Fruit fly (Drosophila melanogaster) whole organism, embryonic: ENCODE results near the gene CG34278.

Experiments
- Abd-B ChIP-seq: fragments of 200-800 bp; sonication (Bioruptor generic); optimal IDR thresholded peaks from 2 replicates; lab custom pipeline; 2018; ENCODE audit warnings: missing biosample characterization, mild to moderate bottlenecking, missing genetic modification characterization, moderate library complexity
- Aef1 ChIP-seq: fragments of 200-800 bp; sonication (Bioruptor generic); IDR thresholded peaks from 3 replicates; pipeline ENCODE4 v1.3.6; 2022; ENCODE audit warnings: missing biosample characterization, missing genetic modification characterization
- B-H2 ChIP-seq: fragments of 200-800 bp; sonication (Bioruptor generic); optimal IDR thresholded peaks from 2 replicates; lab custom pipeline; 2018; ENCODE audit warnings: missing biosample characterization, mild to moderate bottlenecking, missing genetic modification characterization
- CG11085 ChIP-seq: fragments of 200-800 bp; sonication (Bioruptor generic); IDR thresholded peaks from 2 replicates; pipeline ENCODE4 v1.3.6; 2022; ENCODE audit warnings: missing biosample characterization, missing genetic modification characterization
- CG12942 ChIP-seq: fragments of 200-800 bp; sonication (Bioruptor generic); optimal IDR thresholded peaks from 3 replicates; lab custom pipeline; 2016; ENCODE audit warnings: missing biosample characterization, missing genetic modification characterization
- CG13287 ChIP-seq: fragments of 200-800 bp; sonication (Bioruptor generic); IDR thresholded peaks from 2 replicates; pipeline ENCODE4 v1.3.6; 2022; ENCODE audit warnings: missing biosample characterization, missing genetic modification characterization; ENCODE audit not compliant: partially characterized antibody
- CG14050 ChIP-seq: fragments of 200-800 bp; sonication (Bioruptor generic); IDR thresholded peaks from 3 replicates; pipeline ENCODE4 v1.3.6; 2022; ENCODE audit warnings: missing biosample characterization, missing genetic modification characterization
- CG17802 ChIP-seq: fragments of 200-800 bp; sonication (Bioruptor generic); optimal IDR thresholded peaks from 2 replicates; lab custom pipeline; 2018; ENCODE audit warnings: missing biosample characterization, mild to moderate bottlenecking, missing genetic modification characterization, moderate library complexity
- CG18011 ChIP-seq: fragments of 200-800 bp; sonication (Bioruptor generic); optimal IDR thresholded peaks from 2 replicates; lab custom pipeline; 2017; ENCODE audit warnings: missing biosample characterization, missing genetic modification characterization, mild to moderate bottlenecking, moderate library complexity, missing genotype
- CG3163 ChIP-seq: fragments of 200-800 bp; sonication (Bioruptor generic); optimal IDR thresholded peaks from 3 replicates; lab custom pipeline; 2016; ENCODE audit warnings: missing biosample characterization, missing genetic modification characterization
- CG32767 ChIP-seq: fragments of 200-800 bp; sonication (Bioruptor generic); IDR thresholded peaks from 2 replicates; pipeline ENCODE4 v1.3.6; 2022; ENCODE audit warnings: missing biosample characterization, missing genetic modification characterization
- CG32772 ChIP-seq: fragments of 200-800 bp; sonication (Bioruptor generic); IDR thresholded peaks from 2 replicates; pipeline ENCODE4 v1.3.6; 2022; ENCODE audit warnings: missing biosample characterization, missing genetic modification characterization
- CG33213 ChIP-seq: fragments of 200-800 bp; sonication (Bioruptor generic); optimal IDR thresholded peaks from 3 replicates; lab custom pipeline; 2016; ENCODE audit warnings: missing biosample characterization, missing genetic modification characterization
- CG34376 ChIP-seq: fragments of 200-800 bp; sonication (Bioruptor generic); optimal IDR thresholded peaks from 2 replicates; lab custom pipeline; 2018; ENCODE audit warnings: missing biosample characterization, mild to moderate bottlenecking, missing genetic modification characterization
- CG43689 ChIP-seq: fragments of 200-800 bp; sonication (Bioruptor generic); IDR thresholded peaks from 2 replicates; pipeline ENCODE4 v1.3.6; 2022; ENCODE audit warnings: missing biosample characterization, missing genetic modification characterization
- CG4404 ChIP-seq: fragments of 200-800 bp; sonication (Bioruptor generic); IDR thresholded peaks from 2 replicates; pipeline ENCODE4 v1.3.6; 2022; ENCODE audit warnings: missing biosample characterization, missing genetic modification characterization
- CG5180 ChIP-seq: fragments of 200-800 bp; sonication (Bioruptor generic); optimal IDR thresholded peaks from 3 replicates; lab custom pipeline; 2017; ENCODE audit warnings: missing biosample characterization, missing genetic modification characterization, mild to moderate bottlenecking, moderate library complexity, missing genetic modification reagents
- CG7271 ChIP-seq: fragments of 200-800 bp; sonication (Bioruptor generic); optimal IDR thresholded peaks from 2 replicates; lab custom pipeline; 2018; ENCODE audit warnings: missing biosample characterization, mild to moderate bottlenecking, missing genetic modification characterization, moderate library complexity
- D ChIP-seq, 2 experiments: fragments of 200-800 bp in 1 of 2; fragments of >200 bp in 1 of 2; sonication (Bioruptor generic) in 1 of 2; optimal IDR thresholded peaks; 2 replicates in 1 of 2; 3 replicates in 1 of 2; lab custom pipeline; 2017; ENCODE audit warnings: mild to moderate bottlenecking in 1 of 2, missing biosample characterization in 1 of 2, missing genetic modification characterization in 1 of 2, missing genetic modification reagents in 1 of 2
- D19A ChIP-seq: fragments of 200-800 bp; optimal IDR thresholded peaks from 3 replicates; lab custom pipeline; 2019; ENCODE audit warnings: missing biosample characterization, mild to moderate bottlenecking, missing genetic modification characterization, moderate library complexity
- D19B ChIP-seq: fragments of 200-800 bp; sonication (Bioruptor generic); optimal IDR thresholded peaks from 2 replicates; lab custom pipeline; 2017; ENCODE audit warnings: missing biosample characterization, mild to moderate bottlenecking, missing genetic modification characterization
- Dll ChIP-seq: fragments of 200-800 bp; sonication (Bioruptor generic); IDR thresholded peaks from 4 replicates; pipeline ENCODE4 v1.3.6; 2022; ENCODE audit warnings: missing biosample characterization, missing genetic modification characterization; ENCODE audit not compliant: partially characterized antibody
- Elba2 ChIP-seq: fragments of 200-800 bp; sonication (Bioruptor generic); optimal IDR thresholded peaks from 3 replicates; lab custom pipeline; 2016; ENCODE audit warnings: missing biosample characterization, missing genetic modification characterization
- Gug ChIP-seq: fragments of 200-800 bp; sonication (Bioruptor generic); IDR thresholded peaks from 4 replicates; pipeline ENCODE4 v1.3.6; 2022; ENCODE audit warnings: missing biosample characterization, missing genetic modification characterization
- Myb ChIP-seq: fragments of 200-800 bp; sonication (Bioruptor generic); optimal IDR thresholded peaks from 2 replicates; lab custom pipeline; 2016; ENCODE audit warnings: missing biosample characterization, missing genetic modification characterization
- Poxn ChIP-seq: fragments of 200-800 bp; sonication (Bioruptor generic); IDR thresholded peaks from 2 replicates; pipeline ENCODE4 v1.3.6; 2022; ENCODE audit warnings: missing biosample characterization, missing genetic modification characterization
- Ptx1 ChIP-seq: fragments of 200-800 bp; sonication (Bioruptor generic); IDR thresholded peaks from 2 replicates; pipeline ENCODE4 v1.3.6; 2022; ENCODE audit warnings: missing biosample characterization, missing genetic modification characterization
- Ravus ChIP-seq: fragments of 200-800 bp; sonication (Bioruptor generic); IDR thresholded peaks from 2 replicates; pipeline ENCODE4 v1.3.6; 2022; ENCODE audit warnings: missing biosample characterization, missing genetic modification characterization
- Sox100B ChIP-seq: fragments of 200-800 bp; sonication (Bioruptor generic); optimal IDR thresholded peaks from 3 replicates; lab custom pipeline; 2018; ENCODE audit warnings: missing biosample characterization, mild to moderate bottlenecking, missing genetic modification characterization
- crol ChIP-seq: fragments of 200-800 bp; sonication (Bioruptor generic); IDR thresholded peaks from 2 replicates; pipeline ENCODE4 v1.3.6; 2022; ENCODE audit warnings: missing biosample characterization, missing genetic modification characterization
- crp ChIP-seq, 2 experiments: fragments of 200-800 bp; sonication (Bioruptor generic); optimal IDR thresholded peaks; 2 replicates in 1 of 2; 3 replicates in 1 of 2; lab custom pipeline; 2017; ENCODE audit warnings: missing biosample characterization in 2 of 2, missing genetic modification characterization in 2 of 2, mild to moderate bottlenecking in 1 of 2, moderate library complexity in 1 of 2
- ham ChIP-seq: fragments of 200-800 bp; sonication (Bioruptor generic); IDR thresholded peaks from 2 replicates; pipeline ENCODE4 v1.3.6; 2022; ENCODE audit warnings: missing biosample characterization, missing genetic modification characterization
- jing ChIP-seq: fragments of 200-800 bp; sonication (Bioruptor generic); optimal IDR thresholded peaks from 2 replicates; lab custom pipeline; 2018; ENCODE audit warnings: missing biosample characterization, mild to moderate bottlenecking, missing genetic modification characterization
- kah ChIP-seq: fragments of 200-800 bp; sonication (Bioruptor generic); optimal IDR thresholded peaks from 2 replicates; lab custom pipeline; 2018; ENCODE audit warnings: missing biosample characterization, mild to moderate bottlenecking, missing genetic modification characterization
- nerfin-2 ChIP-seq: fragments of 200-800 bp; sonication (Bioruptor generic); IDR thresholded peaks from 2 replicates; pipeline ENCODE4 v1.3.6; 2022; ENCODE audit warnings: missing biosample characterization, missing genetic modification characterization; ENCODE audit not compliant: partially characterized antibody
- slou ChIP-seq: fragments of 200-800 bp; sonication (Bioruptor generic); optimal IDR thresholded peaks from 3 replicates; lab custom pipeline; 2016; ENCODE audit warnings: missing biosample characterization, missing genetic modification characterization
- sug ChIP-seq: fragments of 200-800 bp; optimal IDR thresholded peaks from 2 replicates; lab custom pipeline; 2019; ENCODE audit warnings: missing biosample characterization, mild to moderate bottlenecking, missing genetic modification characterization, moderate library complexity
- zfh1 ChIP-seq: fragments of 200-800 bp; sonication (Bioruptor generic); IDR thresholded peaks from 3 replicates; pipeline ENCODE4 v1.3.6; 2022; ENCODE audit warnings: missing biosample characterization, missing genetic modification characterization

CG34278 gene

dm6 chr3R:17126838-17127237 lies 6.6 kb downstream of the CG34278 start, which contains the start of the genes CG17477 and CG31269:
Gene CG17477, minus strand, starts transcription at chr3R:17126938.
Gene CG31269, plus strand, starts transcription at chr3R:17127126.
- TF ChIP-seq D (optimal IDR thresholded peaks at IDR 0.05; lab: Kevin White, UChicago): no peak
- no peak for TF ChIP-seq D (GFP tag; optimal IDR thresholded peaks at IDR 0.05; lab: Kevin White, UChicago)
- no peak for TF ChIP-seq CG43689 (GFP tag; lab: Robert Waterston, UW)
- no peak for TF ChIP-seq Poxn (GFP tag; lab: Robert Waterston, UW)
- TF ChIP-seq CG14050 (GFP tag; lab: Robert Waterston, UW): no peak

- TF ChIP-seq Gug (GFP tag; lab: Robert Waterston, UW): no peak
- no peak for TF ChIP-seq Myb
- TF ChIP-seq Sox100B (GFP tag; lab: Kevin White, UChicago): no peak
- no peak for TF ChIP-seq CG7271 (tag; lab: Kevin White, UChicago)
- no peak for TF ChIP-seq CG3163
- TF ChIP-seq Aef1 (GFP tag; lab: Robert Waterston, UW): no peak
- TF ChIP-seq crp (GFP tag; optimal IDR thresholded peaks at IDR 0.05; lab: Kevin White, UChicago): no peak
- TF ChIP-seq zfh1 (GFP tag; lab: Robert Waterston, UW): no peak
- no peak for TF ChIP-seq CG4404 (GFP tag; lab: Robert Waterston, UW)
- no peak for TF ChIP-seq jing (GFP tag; lab: Kevin White, UChicago)
- TF ChIP-seq CG5180 (GFP tag; lab: Kevin White, UChicago): no peak
- TF ChIP-seq nerfin-2: no peak
- TF ChIP-seq D (optimal IDR thresholded peaks at IDR 0.05; lab: Kevin White, UChicago): no peak
- no peak for TF ChIP-seq D (GFP tag; optimal IDR thresholded peaks at IDR 0.05; lab: Kevin White, UChicago)
- no peak for TF ChIP-seq kah (GFP tag; lab: Kevin White, UChicago)
- TF ChIP-seq, all 482 proteins: peak for 0
Measured at dm6 chr3R:17127912-17128311, 7.6 kb downstream of the CG34278 start, which contains the start of gene CG31265. Gene CG31265, plus strand, starts transcription at chr3R:17128212.

- TF ChIP-seq CG34376: no peak
- TF ChIP-seq CG13287: no peak
- TF ChIP-seq ham (GFP tag; lab: Robert Waterston, UW): no peak
- TF ChIP-seq B-H2 (GFP tag; lab: Kevin White, UChicago): no peak
- TF ChIP-seq CG32772 (GFP tag; lab: Robert Waterston, UW): no peak
- TF ChIP-seq Ptx1 (GFP tag; lab: Robert Waterston, UW): no peak
- no peak for TF ChIP-seq CG33213 (GFP tag; lab: Kevin White, UChicago)
- TF ChIP-seq CG12942 (GFP tag; lab: Kevin White, UChicago): no peak
Measured at dm6 chr3R:17130326-17130725, 10.1 kb downstream of the CG34278 start, which contains the start of gene CG17475. Gene CG17475, minus strand, starts transcription at chr3R:17130426.

- TF ChIP-seq sug (tag; lab: Kevin White, UChicago) (peak; percentile 52), Elba2 (peak; percentile 21), D19A (tag; lab: Kevin White, UChicago) (no peak)
Measured at dm6 chr3R:17132098-17132712, 11.9 kb downstream of the CG34278 start, which contains the start of the genes CG4053 and CG31266. Gene CG4053, minus strand, starts transcription at chr3R:17132198. Gene CG31266, plus strand, starts transcription at chr3R:17132662.

dm6 chr3R:17133897-17134296 lies 13.6 kb downstream of the CG34278 start, which contains the start of gene CG31267:
Gene CG31267, plus strand, starts transcription at chr3R:17134197.
- TF ChIP-seq CG17802 (tag; lab: Kevin White, UChicago) (no peak), D19B (GFP tag; lab: Kevin White, UChicago) (no peak), CG11085 (GFP tag; lab: Robert Waterston, UW) (no peak), CG18011 (no peak), crol (GFP tag; lab: Robert Waterston, UW) (no peak), Ravus (GFP tag; lab: Robert Waterston, UW) (no peak), CG32767 (GFP tag; lab: Robert Waterston, UW) (no peak), Abd-B (no peak), Dll (GFP tag; lab: Robert Waterston, UW) (no peak), slou (GFP tag; lab: Kevin White, UChicago) (no peak)
